Worm (Caenorhabditis elegans) whole organism, L4 larva: Measurements from ENCODE around the gene F59B10.2.
A peak's percentile ranks its signal among the peaks of the same experiment; 100 is the strongest.

Experiments used
- F37D6.2 ChIP-seq: sonication (generic microtip); optimal IDR thresholded peaks from 2 replicates; lab custom pipeline; 2016; ENCODE audit warnings: mild to moderate bottlenecking, missing genetic modification characterization, missing compliant biosample characterization
- T20F7.1 ChIP-seq: fragments of 200-800 bp; sonication (Bioruptor generic); optimal IDR thresholded peaks from 2 replicates; lab custom pipeline; 2018; ENCODE audit warnings: mild to moderate bottlenecking, missing genetic modification characterization, missing compliant biosample characterization
- ZK337.2 ChIP-seq: fragments of 200-800 bp; sonication (Bioruptor generic); IDR thresholded peaks from 2 replicates; pipeline ENCODE4 v1.3.6; 2022; ENCODE audit warnings: missing genetic modification reagents, missing genetic modification characterization, missing compliant biosample characterization
- ZK546.5 ChIP-seq, 2 experiments: sonication (generic microtip); optimal IDR thresholded peaks; 2 replicates each; lab custom pipeline; 2017; ENCODE audit warnings: missing biosample characterization in 2 of 2, missing genetic modification characterization in 2 of 2
- aha-1 ChIP-seq: fragments of 150-350 bp; peaks from one replicate; lab custom pipeline; 2014; ENCODE audit warnings: missing biosample characterization, missing genetic modification characterization
- ceh-20 ChIP-seq: fragments of 200-800 bp; sonication (Bioruptor generic); IDR thresholded peaks from 2 replicates; pipeline ENCODE4 v1.3.6; 2022; ENCODE audit warnings: missing genetic modification reagents, missing genetic modification characterization, missing compliant biosample characterization
- ceh-28 ChIP-seq: fragments of 150-350 bp; optimal IDR thresholded peaks from 2 replicates; lab custom pipeline; 2014; ENCODE audit warnings: missing biosample characterization, missing genetic modification reagents, missing genetic modification characterization
- ceh-82 ChIP-seq: sonication (generic microtip); optimal IDR thresholded peaks from 2 replicates; lab custom pipeline; 2017; ENCODE audit warnings: missing biosample characterization, missing genetic modification characterization
- ces-1 ChIP-seq: fragments of 150-350 bp; sonication (generic microtip); optimal IDR thresholded peaks from 4 replicates; lab custom pipeline; 2014; ENCODE audit warnings: missing biosample characterization, missing genetic modification reagents, missing genetic modification characterization
- cey-2 ChIP-seq: sonication (generic microtip); optimal IDR thresholded peaks from 3 replicates; lab custom pipeline; 2017; ENCODE audit warnings: missing genetic modification characterization, mild to moderate bottlenecking, missing compliant biosample characterization, antibody characterized with exemption, borderline replicate concordance; ENCODE audit not compliant: insufficient read depth
- ctbp-1 ChIP-seq: fragments of 200-800 bp; sonication (Bioruptor generic); IDR thresholded peaks from 2 replicates; pipeline ENCODE4 v1.3.6; 2022; ENCODE audit warnings: missing genetic modification reagents, missing genetic modification characterization, missing compliant biosample characterization
- dmd-6 ChIP-seq: fragments of 200-800 bp; sonication (Bioruptor generic); IDR thresholded peaks from 2 replicates; pipeline ENCODE4 v1.3.6; 2022; ENCODE audit warnings: missing genetic modification reagents, missing genetic modification characterization, missing compliant biosample characterization
- dmd-9 ChIP-seq: fragments of 200-800 bp; sonication (Bioruptor generic); IDR thresholded peaks from 2 replicates; pipeline ENCODE4 v1.3.6; 2022; ENCODE audit warnings: missing genetic modification reagents, missing genetic modification characterization, missing compliant biosample characterization
- dve-1 ChIP-seq: sonication (generic microtip); optimal IDR thresholded peaks from 2 replicates; lab custom pipeline; 2017; ENCODE audit warnings: antibody characterized with exemption, mild to moderate bottlenecking, missing genetic modification characterization, missing compliant biosample characterization; ENCODE audit not compliant: insufficient read depth
- egl-27 ChIP-seq: sonication (generic microtip); optimal IDR thresholded peaks from 3 replicates; lab custom pipeline; 2017; ENCODE audit warnings: missing biosample characterization, missing genetic modification reagents, missing genetic modification characterization
- fos-1 ChIP-seq: fragments of 150-350 bp; optimal IDR thresholded peaks from 2 replicates; lab custom pipeline; 2014; ENCODE audit warnings: missing biosample characterization, missing genetic modification characterization
- gei-8 ChIP-seq: fragments of 200-800 bp; sonication (Bioruptor generic); optimal IDR thresholded peaks from 2 replicates; lab custom pipeline; 2018; ENCODE audit warnings: mild to moderate bottlenecking, missing genetic modification characterization, missing compliant biosample characterization
- hlh-30 ChIP-seq: sonication (generic microtip); optimal IDR thresholded peaks from 2 replicates; lab custom pipeline; 2017; ENCODE audit warnings: antibody characterized with exemption, mild to moderate bottlenecking, missing genetic modification characterization, missing compliant biosample characterization; ENCODE audit not compliant: insufficient read depth
- hmg-1.1 ChIP-seq: fragments of 200-800 bp; sonication (Bioruptor generic); IDR thresholded peaks from 2 replicates; pipeline ENCODE4 v1.3.6; 2022; ENCODE audit warnings: missing genetic modification reagents, missing genetic modification characterization, missing compliant biosample characterization
- lin-1 ChIP-seq: fragments of 200-800 bp; sonication (Bioruptor generic); IDR thresholded peaks from 2 replicates; pipeline ENCODE4 v1.3.6; 2022; ENCODE audit warnings: missing genetic modification reagents, missing genetic modification characterization, missing compliant biosample characterization
- lin-13 ChIP-seq: fragments of 150-350 bp; optimal IDR thresholded peaks from 2 replicates; lab custom pipeline; 2014; ENCODE audit warnings: missing biosample characterization, missing genetic modification reagents, missing genetic modification characterization
- lin-15B ChIP-seq: fragments of 150-350 bp; sonication (generic microtip); optimal IDR thresholded peaks from 3 replicates; lab custom pipeline; 2014; ENCODE audit warnings: missing biosample characterization, missing genetic modification characterization
- lin-29 ChIP-seq: fragments of 200-800 bp; sonication (Bioruptor generic); IDR thresholded peaks from 2 replicates; pipeline ENCODE4 v1.3.6; 2022; ENCODE audit warnings: missing genetic modification reagents, missing genetic modification characterization, missing compliant biosample characterization
- lsy-2 ChIP-seq, 2 experiments: fragments of 150-350 bp in 1 of 2; sonication (generic microtip) in 1 of 2; optimal IDR thresholded peaks; 2 replicates each; lab custom pipeline; 2014 to 2017; ENCODE audit warnings: missing biosample characterization in 2 of 2, missing genetic modification characterization in 2 of 2
- mdl-1 ChIP-seq, 2 experiments: fragments of 150-350 bp in 1 of 2; sonication (generic microtip) in 1 of 2; optimal IDR thresholded peaks; 2 replicates each; lab custom pipeline; 2014 to 2017; ENCODE audit warnings: missing biosample characterization in 2 of 2, missing genetic modification characterization in 2 of 2
- mdt-29 ChIP-seq: fragments of 200-800 bp; sonication (Bioruptor generic); IDR thresholded peaks from 2 replicates; pipeline ENCODE4 v1.3.6; 2022; ENCODE audit warnings: missing genetic modification reagents, missing genetic modification characterization, missing compliant biosample characterization
- mep-1 ChIP-seq: fragments of 150-350 bp; sonication (generic microtip); optimal IDR thresholded peaks from 3 replicates; lab custom pipeline; 2014; ENCODE audit warnings: missing biosample characterization, missing genetic modification characterization
- mes-2 ChIP-seq: sonication (generic microtip); optimal IDR thresholded peaks from 2 replicates; lab custom pipeline; 2016; ENCODE audit warnings: missing genotype, mild to moderate bottlenecking, missing genetic modification characterization, missing compliant biosample characterization; ENCODE audit not compliant: poor library complexity, severe bottlenecking
- mxl-3 ChIP-seq: fragments of 200-800 bp; sonication (Bioruptor generic); optimal IDR thresholded peaks from 2 replicates; lab custom pipeline; 2018; ENCODE audit warnings: mild to moderate bottlenecking, missing genetic modification characterization, missing compliant biosample characterization
- nhr-10 ChIP-seq: fragments of 150-350 bp; optimal IDR thresholded peaks from 2 replicates; lab custom pipeline; 2014; ENCODE audit warnings: missing biosample characterization, missing genetic modification characterization
- nhr-102 ChIP-seq: sonication (generic microtip); optimal IDR thresholded peaks from 2 replicates; lab custom pipeline; 2016; ENCODE audit warnings: mild to moderate bottlenecking, missing genetic modification characterization, moderate library complexity, missing compliant biosample characterization
- nhr-25 ChIP-seq: sonication (generic microtip); optimal IDR thresholded peaks from 2 replicates; lab custom pipeline; 2017; ENCODE audit warnings: missing genetic modification characterization, mild to moderate bottlenecking, missing compliant biosample characterization, antibody characterized with exemption, moderate library complexity, borderline replicate concordance; ENCODE audit not compliant: insufficient read depth
- nhr-41 ChIP-seq: fragments of 200-800 bp; sonication (Bioruptor generic); IDR thresholded peaks from 2 replicates; pipeline ENCODE4 v1.3.6; 2022; ENCODE audit warnings: missing genetic modification reagents, missing genetic modification characterization, missing compliant biosample characterization
- nhr-42 ChIP-seq: fragments of 200-800 bp; sonication (Bioruptor generic); IDR thresholded peaks from 2 replicates; pipeline ENCODE4 v1.3.6; 2022; ENCODE audit warnings: missing genetic modification characterization, missing compliant biosample characterization
- nhr-6 ChIP-seq: fragments of 150-350 bp; optimal IDR thresholded peaks from 2 replicates; lab custom pipeline; 2014; ENCODE audit warnings: missing biosample characterization, missing genetic modification characterization
- nhr-77 ChIP-seq: fragments of 150-350 bp; optimal IDR thresholded peaks from 2 replicates; lab custom pipeline; 2014; ENCODE audit warnings: missing biosample characterization, missing genetic modification characterization
- pha-4 ChIP-seq, 2 experiments: fragments of 150-350 bp in 1 of 2; fragments of 200-800 bp in 1 of 2; sonication (Bioruptor generic) in 1 of 2; IDR thresholded peaks in 1 of 2; optimal IDR thresholded peaks in 1 of 2; 2 replicates each; pipeline versions ENCODE4 v1.3.6 to Lab custom; 2014 to 2022; ENCODE audit warnings: missing genetic modification characterization in 2 of 2, missing genetic modification reagents in 2 of 2, missing biosample characterization in 1 of 2, missing compliant biosample characterization in 1 of 2
- pqm-1 ChIP-seq: sonication (generic microtip); optimal IDR thresholded peaks from 2 replicates; lab custom pipeline; 2017; ENCODE audit warnings: missing biosample characterization, missing genetic modification characterization
- skn-1 ChIP-seq: fragments of 150-350 bp; optimal IDR thresholded peaks from 2 replicates; lab custom pipeline; 2014; ENCODE audit warnings: missing biosample characterization, missing genetic modification characterization
- snpc-4 ChIP-seq: fragments of 150-350 bp; optimal IDR thresholded peaks from 2 replicates; lab custom pipeline; 2014; ENCODE audit warnings: missing biosample characterization, missing genetic modification characterization
- spr-1 ChIP-seq: sonication (generic microtip); optimal IDR thresholded peaks from 2 replicates; lab custom pipeline; 2016; ENCODE audit warnings: mild to moderate bottlenecking, missing genetic modification characterization, missing compliant biosample characterization
- tra-1 ChIP-seq: fragments of 200-800 bp; sonication (Bioruptor generic); IDR thresholded peaks from 2 replicates; pipeline ENCODE4 v1.3.6; 2022; ENCODE audit warnings: missing genetic modification reagents, missing genetic modification characterization, missing compliant biosample characterization
- unc-39 ChIP-seq: sonication (generic microtip); optimal IDR thresholded peaks from 2 replicates; lab custom pipeline; 2017; ENCODE audit warnings: missing biosample characterization, missing genetic modification characterization
- unc-62 ChIP-seq, 3 experiments: fragments of 150-350 bp in 1 of 3; sonication (generic microtip); optimal IDR thresholded peaks in 2 of 3; peaks in 1 of 3; 1 replicate in 1 of 3; 2 replicates in 2 of 3; lab custom pipeline; 2014 to 2017; ENCODE audit warnings: missing biosample characterization in 3 of 3, missing genetic modification characterization in 3 of 3, missing genetic modification reagents in 3 of 3, missing genotype in 1 of 3
- vab-7 ChIP-seq: fragments of 200-800 bp; sonication (Bioruptor generic); IDR thresholded peaks from 2 replicates; pipeline ENCODE4 v1.3.6; 2022; ENCODE audit warnings: missing genetic modification reagents, missing genetic modification characterization, missing compliant biosample characterization
- zfp-3 ChIP-seq: fragments of 200-800 bp; sonication (Bioruptor generic); conservative IDR thresholded peaks from 2 replicates; pipeline ENCODE4 v1.3.6; 2022; ENCODE audit warnings: missing genetic modification reagents, missing genetic modification characterization, missing compliant biosample characterization
- zip-2 ChIP-seq: fragments of 150-350 bp; optimal IDR thresholded peaks from 2 replicates; lab custom pipeline; 2014; ENCODE audit warnings: missing biosample characterization, missing genetic modification characterization

F59B10.2 gene

DNA sequence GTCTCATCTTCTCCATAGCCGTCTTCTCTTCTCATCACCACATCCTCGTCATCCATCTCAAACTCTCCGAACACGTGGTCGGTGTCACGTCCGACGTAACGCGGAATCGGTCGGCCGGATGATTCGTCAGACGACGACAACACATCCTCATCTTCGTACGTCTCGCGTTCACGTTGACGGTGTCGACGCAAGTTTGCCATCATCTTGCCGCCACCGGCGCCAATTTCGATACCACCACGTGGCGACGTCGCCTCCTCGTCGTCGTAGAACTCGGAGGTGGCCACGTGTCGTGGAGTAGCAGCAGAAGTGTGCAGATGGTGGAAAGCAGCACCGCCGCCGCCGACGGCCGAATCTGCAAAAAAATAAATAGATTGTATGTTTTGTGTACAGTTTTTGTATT lies 37.7 kb upstream of the F59B10.2 start (continued):
- TF ChIP-seq skn-1 (tag; lab: Kevin White, UChicago): no peak
- peak; percentile 31; the same call in 1 of the 2 replicates for TF ChIP-seq dmd-6 (GFP tag; lab: Robert Waterston, UW)
- TF ChIP-seq snpc-4 (tag; lab: Kevin White, UChicago): no peak
- peak; percentile 42 for TF ChIP-seq hmg-1.1 (GFP tag; lab: Robert Waterston, UW)
- TF ChIP-seq mxl-3 (GFP tag; lab: Kevin White, UChicago): peak; percentile 77
- no peak for TF ChIP-seq dve-1 (tag; lab: Kevin White, UChicago)
- TF ChIP-seq vab-7 (GFP tag; lab: Robert Waterston, UW): peak; percentile 31; the same call in 1 of the 2 replicates
- TF ChIP-seq pha-4 (GFP tag; IDR thresholded peaks at IDR 0.05; lab: Robert Waterston, UW): peak; percentile 68
- no peak for TF ChIP-seq pha-4 (tag; optimal IDR thresholded peaks at IDR 0.05; lab: Kevin White, UChicago)
- TF ChIP-seq dmd-9 (GFP tag; lab: Robert Waterston, UW): 0 out of 2 replicates have a peak, but pooled peaks have one; percentile 47
- TF ChIP-seq lin-1 (GFP tag; lab: Robert Waterston, UW): 0 out of 2 replicates have a peak, but pooled peaks have one; percentile 7
- TF ChIP-seq ceh-20 (GFP tag; lab: Robert Waterston, UW): 0 out of 2 replicates have a peak, but pooled peaks have one; percentile 23

DNA sequence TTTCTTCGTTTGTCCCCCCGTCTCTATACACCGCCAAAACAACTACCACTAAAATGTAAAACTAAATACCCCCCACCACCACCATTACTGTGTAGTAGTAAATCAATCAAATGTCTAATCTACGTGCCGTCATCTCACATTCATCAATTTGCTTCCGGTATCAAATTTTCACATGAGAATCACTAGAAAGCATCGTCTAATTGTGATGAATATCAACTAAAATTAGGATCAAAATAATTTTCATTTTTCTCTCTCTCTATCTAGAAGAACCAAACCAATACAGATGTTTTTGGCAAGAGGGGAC lies 37.1 kb upstream of the F59B10.2 start:
- TF ChIP-seq ctbp-1 (no peak; the same call in 1 of the 2 replicates), F37D6.2 (tag; lab: Kevin White, UChicago) (no peak), nhr-77 (tag; lab: Kevin White, UChicago) (peak; percentile 22), mdl-1 (tag; optimal IDR thresholded peaks at IDR 0.05; lab: Kevin White, UChicago) (no peak), lin-13 (peak; percentile 21), nhr-10 (no peak), T20F7.1 (peak; percentile 39), nhr-102 (no peak), mep-1 (tag; lab: Kevin White, UChicago) (peak; percentile 18), ceh-82 (tag; lab: Kevin White, UChicago) (no peak), ZK337.2 (GFP tag; lab: Robert Waterston, UW) (no peak), nhr-42 (GFP tag; lab: Robert Waterston, UW) (no peak), lsy-2 (tag; optimal IDR thresholded peaks at IDR 0.05; lab: Kevin White, UChicago) (peak in 1 of 2 experiments; percentile 19), mdt-29 (GFP tag; lab: Robert Waterston, UW) (no peak), ceh-28 (no peak), egl-27 (tag; lab: Kevin White, UChicago) (no peak), nhr-6 (tag; lab: Kevin White, UChicago) (no peak), fos-1 (tag; lab: Kevin White, UChicago) (no peak), spr-1 (no peak), aha-1 (tag; lab: Kevin White, UChicago) (no peak), gei-8 (GFP tag; lab: Kevin White, UChicago) (no peak), dve-1 (tag; lab: Kevin White, UChicago) (no peak), tra-1 (no peak), zfp-3 (GFP tag; lab: Robert Waterston, UW) (no peak; the same call in 1 of the 2 replicates), nhr-41 (GFP tag; lab: Robert Waterston, UW) (no peak), mxl-3 (GFP tag; lab: Kevin White, UChicago) (no peak), snpc-4 (tag; lab: Kevin White, UChicago) (no peak), lin-29 (GFP tag; lab: Robert Waterston, UW) (no peak), hmg-1.1 (GFP tag; lab: Robert Waterston, UW) (no peak), nhr-25 (tag; lab: Kevin White, UChicago) (peak; percentile 20), pqm-1 (tag; lab: Kevin White, UChicago) (no peak), cey-2 (tag; lab: Kevin White, UChicago) (no peak), unc-62 (GFP tag; optimal IDR thresholded peaks at IDR 0.05 in 1 of 2; lab: Kevin White, UChicago) (peak in 1 of 2 experiments; percentile 69), unc-62 (tag; optimal IDR thresholded peaks at IDR 0.05; lab: Kevin White, UChicago) (no peak), hlh-30 (tag; lab: Kevin White, UChicago) (no peak), unc-39 (tag; lab: Kevin White, UChicago) (no peak), zip-2 (tag; lab: Kevin White, UChicago) (no peak), vab-7 (GFP tag; lab: Robert Waterston, UW) (no peak), ZK546.5 (tag; optimal IDR thresholded peaks at IDR 0.05; lab: Kevin White, UChicago) (no peak), ces-1 (no peak), lin-15B (tag; lab: Kevin White, UChicago) (no peak), mes-2 (tag; lab: Kevin White, UChicago) (no peak)
